Fruit fly (Drosophila melanogaster) whole organism, prepupa: ENCODE measurements around the gene wat.
A peak's percentile ranks its signal among the peaks of the same experiment; 100 is the strongest.

ENCODE experiments used
- CG10631 ChIP-seq: fragments of 200-800 bp; sonication (Bioruptor generic); optimal IDR thresholded peaks from 2 replicates; lab custom pipeline; 2016; ENCODE audit warnings: missing biosample characterization, missing genetic modification characterization
- CG11762 ChIP-seq: fragments of 200-800 bp; sonication (Bioruptor generic); optimal IDR thresholded peaks from 3 replicates; lab custom pipeline; 2016; ENCODE audit warnings: missing biosample characterization, missing genetic modification characterization; ENCODE audit not compliant: insufficient read depth
- CG11902 ChIP-seq: fragments of 200-800 bp; sonication (Bioruptor generic); optimal IDR thresholded peaks from 3 replicates; lab custom pipeline; 2016; ENCODE audit warnings: missing biosample characterization, missing genetic modification characterization
- CG15336 ChIP-seq: fragments of 200-800 bp; sonication (Bioruptor generic); IDR thresholded peaks from 2 replicates; pipeline ENCODE4 v1.3.6; 2022; ENCODE audit warnings: missing biosample characterization, missing genetic modification characterization
- CG1621 ChIP-seq: fragments of 200-800 bp; sonication (Bioruptor generic); optimal IDR thresholded peaks from 3 replicates; lab custom pipeline; 2018; ENCODE audit warnings: missing biosample characterization, mild to moderate bottlenecking, missing genetic modification characterization
- CG16779 ChIP-seq: fragments of 200-800 bp; sonication (Bioruptor generic); optimal IDR thresholded peaks from 3 replicates; lab custom pipeline; 2017; ENCODE audit warnings: missing biosample characterization, mild to moderate bottlenecking, missing genetic modification characterization
- CG3032 ChIP-seq: fragments of 200-800 bp; optimal IDR thresholded peaks from 2 replicates; lab custom pipeline; 2019; ENCODE audit warnings: missing biosample characterization, mild to moderate bottlenecking, missing genetic modification characterization, moderate library complexity
- CG31627 ChIP-seq: fragments of 200-800 bp; sonication (Bioruptor generic); optimal IDR thresholded peaks from 3 replicates; lab custom pipeline; 2016; ENCODE audit warnings: missing biosample characterization, missing genetic modification characterization
- CG32006 ChIP-seq: fragments of 200-800 bp; sonication (Bioruptor generic); optimal IDR thresholded peaks from 3 replicates; lab custom pipeline; 2017; ENCODE audit warnings: missing biosample characterization, mild to moderate bottlenecking, missing genetic modification characterization
- CG34406 ChIP-seq: fragments of 200-800 bp; sonication (Bioruptor generic); optimal IDR thresholded peaks from 3 replicates; lab custom pipeline; 2016; ENCODE audit warnings: missing biosample characterization, missing genetic modification characterization
- CG3919 ChIP-seq: fragments of 200-800 bp; sonication (Bioruptor generic); optimal IDR thresholded peaks from 3 replicates; lab custom pipeline; 2016; ENCODE audit warnings: missing biosample characterization, missing genetic modification characterization
- CG6163 ChIP-seq: fragments of 200-800 bp; sonication (Bioruptor generic); IDR thresholded peaks from 3 replicates; pipeline ENCODE4 v1.3.6; 2022; ENCODE audit warnings: missing biosample characterization, missing genetic modification characterization
- CG6808 ChIP-seq: fragments of 200-800 bp; sonication (Bioruptor generic); optimal IDR thresholded peaks from 3 replicates; lab custom pipeline; 2017; ENCODE audit warnings: missing biosample characterization, missing genetic modification characterization, mild to moderate bottlenecking, moderate library complexity, missing genetic modification reagents
- CG6854 ChIP-seq: fragments of 200-800 bp; sonication (Bioruptor generic); optimal IDR thresholded peaks from 2 replicates; lab custom pipeline; 2017; ENCODE audit warnings: missing biosample characterization, mild to moderate bottlenecking, missing genetic modification characterization
- CG8119 ChIP-seq: fragments of 200-800 bp; sonication (Bioruptor generic); IDR thresholded peaks from 3 replicates; pipeline ENCODE4 v1.3.6; 2022; ENCODE audit warnings: missing biosample characterization, missing genetic modification characterization
- CG8319 ChIP-seq: fragments of 200-800 bp; sonication (Bioruptor generic); optimal IDR thresholded peaks from 3 replicates; lab custom pipeline; 2016; ENCODE audit warnings: missing biosample characterization, missing genetic modification characterization
- CG8632 ChIP-seq: fragments of 200-800 bp; sonication (Bioruptor generic); optimal IDR thresholded peaks from 3 replicates; lab custom pipeline; 2016; ENCODE audit warnings: missing biosample characterization, missing genetic modification characterization
- CG9139 ChIP-seq: fragments of 200-800 bp; sonication (Bioruptor generic); optimal IDR thresholded peaks from 3 replicates; lab custom pipeline; 2017; ENCODE audit warnings: missing biosample characterization, mild to moderate bottlenecking, missing genetic modification characterization
- Eip78C ChIP-seq: fragments of 200-800 bp; sonication (Bioruptor generic); peaks from one replicate; lab custom pipeline; 2016; ENCODE audit warnings: missing biosample characterization, missing genetic modification characterization
- Ets96B ChIP-seq: fragments of 200-800 bp; optimal IDR thresholded peaks from 2 replicates; lab custom pipeline; 2019; ENCODE audit warnings: missing biosample characterization, mild to moderate bottlenecking, missing genetic modification characterization, moderate library complexity
- Hr38 ChIP-seq: sonication (Bioruptor generic); optimal IDR thresholded peaks from 2 replicates; lab custom pipeline; 2016; ENCODE audit warnings: missing biosample characterization, missing genetic modification characterization
- Hr4 ChIP-seq: fragments of 200-800 bp; sonication (Bioruptor generic); optimal IDR thresholded peaks from 3 replicates; lab custom pipeline; 2016; ENCODE audit warnings: missing biosample characterization, missing genetic modification characterization
- Lpt ChIP-seq: fragments of 200-800 bp; sonication (Bioruptor generic); optimal IDR thresholded peaks from 3 replicates; lab custom pipeline; 2016; ENCODE audit warnings: missing biosample characterization, missing genetic modification characterization
- Met ChIP-seq: fragments of 200-800 bp; sonication (Bioruptor generic); optimal IDR thresholded peaks from 3 replicates; lab custom pipeline; 2016; ENCODE audit warnings: missing biosample characterization, missing genetic modification characterization
- OdsH ChIP-seq: fragments of 200-800 bp; sonication (Bioruptor generic); optimal IDR thresholded peaks from 3 replicates; lab custom pipeline; 2016; ENCODE audit warnings: missing biosample characterization, missing genetic modification characterization
- Smox ChIP-seq: fragments of 200-800 bp; sonication (Bioruptor generic); optimal IDR thresholded peaks from 3 replicates; lab custom pipeline; 2016; ENCODE audit warnings: missing biosample characterization, missing genetic modification characterization
- Sox14 ChIP-seq: fragments of 200-800 bp; sonication (Bioruptor generic); optimal IDR thresholded peaks from 3 replicates; lab custom pipeline; 2016; ENCODE audit warnings: missing biosample characterization, missing genetic modification characterization
- Sox15 ChIP-seq: fragments of 200-800 bp; sonication (Bioruptor generic); optimal IDR thresholded peaks from 3 replicates; lab custom pipeline; 2016; ENCODE audit warnings: missing biosample characterization, missing genetic modification characterization
- achi ChIP-seq: fragments of 200-800 bp; sonication (Bioruptor generic); optimal IDR thresholded peaks from 3 replicates; lab custom pipeline; 2016; ENCODE audit warnings: missing biosample characterization, missing genetic modification characterization
- acj6 ChIP-seq: fragments of 200-800 bp; sonication (Bioruptor generic); optimal IDR thresholded peaks from 3 replicates; lab custom pipeline; 2016; ENCODE audit warnings: missing biosample characterization, missing genetic modification characterization
- cyc ChIP-seq: fragments of 200-800 bp; sonication (Bioruptor generic); optimal IDR thresholded peaks from 3 replicates; lab custom pipeline; 2016; ENCODE audit warnings: missing biosample characterization, missing genetic modification characterization
- dac ChIP-seq: fragments of 200-800 bp; sonication (Bioruptor generic); optimal IDR thresholded peaks from 2 replicates; lab custom pipeline; 2017; ENCODE audit warnings: missing biosample characterization, mild to moderate bottlenecking, missing genetic modification characterization
- eg ChIP-seq: fragments of 200-800 bp; sonication (Bioruptor generic); IDR thresholded peaks from 3 replicates; pipeline ENCODE4 v1.3.6; 2022; ENCODE audit warnings: missing biosample characterization, missing genetic modification characterization
- esn ChIP-seq: fragments of 200-800 bp; sonication (Bioruptor generic); optimal IDR thresholded peaks from 2 replicates; lab custom pipeline; 2016; ENCODE audit warnings: missing biosample characterization, mild to moderate bottlenecking, missing genetic modification characterization, moderate library complexity
- fd85E ChIP-seq: fragments of 200-800 bp; sonication (Bioruptor generic); optimal IDR thresholded peaks from 3 replicates; lab custom pipeline; 2016; ENCODE audit warnings: missing biosample characterization, missing genetic modification characterization
- fkh ChIP-seq: fragments of 200-800 bp; sonication (Bioruptor generic); optimal IDR thresholded peaks from 3 replicates; lab custom pipeline; 2017; ENCODE audit warnings: missing biosample characterization, mild to moderate bottlenecking, missing genetic modification characterization, moderate library complexity
- lz ChIP-seq: fragments of 200-800 bp; sonication (Bioruptor generic); optimal IDR thresholded peaks from 3 replicates; lab custom pipeline; 2016; ENCODE audit warnings: missing biosample characterization, missing genetic modification characterization
- net ChIP-seq: fragments of 200-800 bp; sonication (Bioruptor generic); optimal IDR thresholded peaks from 3 replicates; lab custom pipeline; 2016; ENCODE audit warnings: missing biosample characterization, missing genetic modification characterization
- pdm3 ChIP-seq: fragments of 200-800 bp; sonication (Bioruptor generic); optimal IDR thresholded peaks from 3 replicates; lab custom pipeline; 2016; ENCODE audit warnings: missing biosample characterization, missing genetic modification characterization
- spab ChIP-seq: fragments of 200-800 bp; sonication (Bioruptor generic); optimal IDR thresholded peaks from 2 replicates; lab custom pipeline; 2017; ENCODE audit warnings: missing biosample characterization, mild to moderate bottlenecking, missing genetic modification characterization, missing genetic modification reagents
- ss ChIP-seq, 2 experiments: fragments of 200-800 bp; sonication (Bioruptor generic); optimal IDR thresholded peaks; 2 replicates in 1 of 2; 3 replicates in 1 of 2; lab custom pipeline; 2017 to 2018; ENCODE audit warnings: mild to moderate bottlenecking in 2 of 2, missing biosample characterization in 2 of 2, missing genetic modification characterization in 2 of 2, moderate library complexity in 1 of 2
- svp ChIP-seq: fragments of 200-800 bp; sonication (Bioruptor generic); peaks from one replicate; lab custom pipeline; 2016; ENCODE audit warnings: missing biosample characterization, missing genetic modification characterization

wat gene

dm6 chr3R:29033909-29034629 lies 13.9 kb upstream of the wat start, which contains the start of the genes beta4GalNAcTB and Cpsf100 (continued):
- peak; percentile 35; the same call in 1 of the 2 replicates for TF ChIP-seq CG15336 (GFP tag; lab: Robert Waterston, UW)
- peak; percentile 36 for TF ChIP-seq Smox (GFP tag; lab: Kevin White, UChicago)
- TF ChIP-seq Hr38 (GFP tag; lab: Kevin White, UChicago), result no peak
- peak; percentile 87 for TF ChIP-seq CG11902 (GFP tag; lab: Kevin White, UChicago)
- peak; percentile 41 for TF ChIP-seq CG6854 (GFP tag; lab: Kevin White, UChicago)
- TF ChIP-seq Lpt (GFP tag; lab: Kevin White, UChicago), result peak; percentile 51
- TF ChIP-seq CG8319 (GFP tag; lab: Kevin White, UChicago), result peak; percentile 64
- TF ChIP-seq CG3919 (GFP tag; lab: Kevin White, UChicago), result peak; percentile 78
- peak; percentile 84 for TF ChIP-seq CG34406 (GFP tag; lab: Kevin White, UChicago)
- TF ChIP-seq CG1621, result peak; percentile 1

dm6 chr3R:29032542-29032941 lies 12.3 kb upstream of the wat start, which contains the start of gene Ssl2:
Gene Ssl2, minus strand, starts transcription at chr3R:29032642.
- TF ChIP-seq Met (GFP tag; lab: Kevin White, UChicago), result no peak
- no peak for TF ChIP-seq svp (GFP tag; lab: Kevin White, UChicago)

dm6 chr3R:29027122-29027521 lies 6.9 kb upstream of the wat start, which contains the start of the genes eIF4E6 and CG1951:
Gene eIF4E6, minus strand, starts transcription at chr3R:29027174.
Gene CG1951, plus strand, starts transcription at chr3R:29027236.
- peak in 1 of 2 experiments; percentile 6 for TF ChIP-seq ss (GFP tag; optimal IDR thresholded peaks at IDR 0.05; lab: Kevin White, UChicago)
- peak; percentile 28 for TF ChIP-seq fkh (GFP tag; lab: Kevin White, UChicago)
- no peak for TF ChIP-seq pdm3
- peak; percentile 72 for TF ChIP-seq Sox14 (GFP tag; lab: Kevin White, UChicago)
- peak; percentile 9 for TF ChIP-seq CG3032
- TF ChIP-seq CG3919 (GFP tag; lab: Kevin White, UChicago), result no peak
- peak; percentile 17 for TF ChIP-seq esn (GFP tag; lab: Kevin White, UChicago)
- TF ChIP-seq achi, result no peak

dm6 chr3R:29024671-29025070 lies 4.5 kb upstream of the wat start, which contains the start of gene CG14518:
Gene CG14518, plus strand, starts transcription at chr3R:29024971.
- TF ChIP-seq CG9139, result no peak
- TF ChIP-seq CG10631 (GFP tag; lab: Kevin White, UChicago), result no peak
- no peak for TF ChIP-seq dac (GFP tag; lab: Kevin White, UChicago)
- TF ChIP-seq Sox14 (GFP tag; lab: Kevin White, UChicago), result no peak
- no peak for TF ChIP-seq net (GFP tag; lab: Kevin White, UChicago)
- TF ChIP-seq svp (GFP tag; lab: Kevin White, UChicago), result no peak
- no peak for TF ChIP-seq CG11762 (GFP tag; lab: Kevin White, UChicago)
- TF ChIP-seq CG6163, result no peak
- TF ChIP-seq CG15336 (GFP tag; lab: Robert Waterston, UW), result no peak
- no peak for TF ChIP-seq lz (GFP tag; lab: Kevin White, UChicago)
- TF ChIP-seq Hr4, result no peak
- no peak for TF ChIP-seq CG3032
- TF ChIP-seq fd85E, result no peak
- no peak for TF ChIP-seq CG16779 (tag; lab: Kevin White, UChicago)
- no peak for TF ChIP-seq CG8632 (GFP tag; lab: Kevin White, UChicago)
- no peak for TF ChIP-seq achi
- TF ChIP-seq CG31627 (GFP tag; lab: Kevin White, UChicago), result no peak

- TF ChIP-seq Lpt (GFP tag; lab: Kevin White, UChicago) (no peak), CG16779 (tag; lab: Kevin White, UChicago) (no peak), net (GFP tag; lab: Kevin White, UChicago) (no peak), Ets96B (peak; percentile 56), eg (no peak), Sox15 (GFP tag; lab: Kevin White, UChicago) (no peak), cyc (GFP tag; lab: Kevin White, UChicago) (no peak), CG6808 (GFP tag; lab: Kevin White, UChicago) (peak; percentile 47), Met (GFP tag; lab: Kevin White, UChicago) (no peak), CG8119 (GFP tag; lab: Robert Waterston, UW) (no peak), acj6 (GFP tag; lab: Kevin White, UChicago) (no peak), CG32006 (GFP tag; lab: Kevin White, UChicago) (peak; percentile 23), fd85E (no peak), CG1621 (no peak), fkh (GFP tag; lab: Kevin White, UChicago) (no peak), Eip78C (GFP tag; lab: Kevin White, UChicago) (peak; percentile 88), CG8319 (GFP tag; lab: Kevin White, UChicago) (no peak), OdsH (GFP tag; lab: Kevin White, UChicago) (peak; percentile 15), spab (peak; percentile 32), CG9139 (no peak), Sox14 (GFP tag; lab: Kevin White, UChicago) (no peak)
Observed at dm6 chr3R:29011144-29011543, 9.1 kb downstream of the wat start.
